Worm (Caenorhabditis elegans): ENCODE results near the gene dhs-28.
A peak's percentile ranks its signal among the peaks of the same experiment; 100 is the strongest.

dhs-28 gene

DNA sequence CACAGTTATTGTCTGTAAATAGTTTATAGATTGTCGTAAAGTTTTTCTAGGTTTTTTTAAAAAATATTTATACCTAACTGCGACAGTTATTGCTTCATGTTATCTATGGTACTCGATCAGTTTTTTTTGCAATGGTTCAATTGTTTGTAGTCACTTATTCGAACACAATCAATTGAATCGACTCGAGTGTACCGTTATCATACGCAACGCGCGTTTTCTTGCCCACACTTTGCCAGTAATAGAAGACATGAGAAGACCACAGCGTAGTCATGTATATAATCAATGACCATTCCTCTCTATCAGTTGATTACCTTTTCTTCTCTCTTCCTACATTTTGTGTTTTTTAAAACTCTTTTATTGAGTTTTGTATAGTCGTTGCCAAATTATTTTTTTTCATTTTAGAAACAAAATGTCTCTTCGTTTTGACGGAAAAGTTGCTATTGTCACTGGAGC lies at the start of gene dhs-28:
Gene dhs-28 (plus strand): TSS at position 403 of the 453 bp plus-strand sequence.
- TF ChIP-seq cog-1 (tag; optimal IDR thresholded peaks at IDR 0.05) (no peak), med-1 (GFP tag; optimal IDR thresholded peaks at IDR 0.05; ENCODE audit: insufficient read depth) (no peak), flt-1 (GFP tag; IDR thresholded peaks at IDR 0.05) (no peak), ztf-23 (GFP tag; IDR thresholded peaks at IDR 0.05) (no peak), ztf-29 (GFP tag; IDR thresholded peaks at IDR 0.05) (no peak), klf-2 (GFP tag; conservative IDR thresholded peaks at IDR 0.05) (no peak), T22C8.4 (GFP tag; IDR thresholded peaks at IDR 0.05) (no peak), ref-1 (GFP tag; conservative IDR thresholded peaks at IDR 0.05) (no peak), tab-1 (GFP tag; IDR thresholded peaks at IDR 0.05) (no peak)

DNA sequence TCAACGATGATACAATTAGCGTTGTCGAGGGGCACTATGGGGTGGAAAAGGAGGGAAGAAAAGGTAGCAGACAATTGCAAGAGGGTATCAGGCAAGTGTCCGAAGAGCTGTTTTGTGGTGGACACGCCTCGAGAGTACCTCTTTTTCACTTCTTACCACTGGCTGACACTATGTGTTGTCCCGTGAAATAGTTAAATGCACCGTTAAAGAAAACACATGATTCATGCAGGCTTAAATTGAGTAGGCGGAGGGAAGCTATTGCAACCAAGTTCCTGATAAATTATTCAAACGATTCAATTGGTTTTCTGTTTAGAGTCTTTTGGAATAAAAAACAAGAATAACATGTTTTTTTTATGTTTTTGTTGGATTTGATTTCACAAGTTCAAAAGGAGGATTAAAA lies 40.2 kb upstream of the dhs-28 start, which contains the start of gene irk-1:
Gene irk-1 (minus strand): TSS at position 101 of the 400 bp plus-strand sequence.
- TF ChIP-seq ztf-23 (GFP tag; IDR thresholded peaks at IDR 0.05): 0 out of 2 replicates have a peak, but pooled peaks have one; percentile 16
- no peak for TF ChIP-seq ztf-29 (GFP tag; IDR thresholded peaks at IDR 0.05)

ce11 chrX:6782857-6783256 lies 35.4 kb upstream of the dhs-28 start, which contains the start of gene idpp-6:
TSS of gene idpp-6 (plus strand) at chrX:6783157.
- TF ChIP-seq ref-1 (GFP tag; conservative IDR thresholded peaks at IDR 0.05): no peak
- no peak for TF ChIP-seq tab-1 (GFP tag; IDR thresholded peaks at IDR 0.05)
- TF ChIP-seq flt-1 (GFP tag; IDR thresholded peaks at IDR 0.05): no peak
- TF ChIP-seq med-1 (GFP tag; optimal IDR thresholded peaks at IDR 0.05; ENCODE audit: insufficient read depth): no peak
- no peak for TF ChIP-seq T22C8.4 (GFP tag; IDR thresholded peaks at IDR 0.05)
- no peak for TF ChIP-seq ztf-29 (GFP tag; IDR thresholded peaks at IDR 0.05)
- TF ChIP-seq cog-1 (tag; optimal IDR thresholded peaks at IDR 0.05): no peak
- TF ChIP-seq klf-2 (GFP tag; conservative IDR thresholded peaks at IDR 0.05): no peak
- TF ChIP-seq ztf-23 (GFP tag; IDR thresholded peaks at IDR 0.05): no peak

ce11 chrX:6784181-6784580 lies 34.1 kb upstream of the dhs-28 start, which contains the start of gene bgal-2:
TSS of gene bgal-2 (plus strand) at chrX:6784411.
- TF ChIP-seq klf-2 (GFP tag; conservative IDR thresholded peaks at IDR 0.05): no peak
- no peak for TF ChIP-seq ztf-29 (GFP tag; IDR thresholded peaks at IDR 0.05)
- no peak for TF ChIP-seq cog-1 (tag; optimal IDR thresholded peaks at IDR 0.05)
- no peak for TF ChIP-seq ref-1 (GFP tag; conservative IDR thresholded peaks at IDR 0.05)
- no peak for TF ChIP-seq T22C8.4 (GFP tag; IDR thresholded peaks at IDR 0.05)
- no peak for TF ChIP-seq flt-1 (GFP tag; IDR thresholded peaks at IDR 0.05)
- no peak for TF ChIP-seq ztf-23 (GFP tag; IDR thresholded peaks at IDR 0.05)
- TF ChIP-seq med-1 (GFP tag; optimal IDR thresholded peaks at IDR 0.05; ENCODE audit: insufficient read depth): no peak
- TF ChIP-seq tab-1 (GFP tag; IDR thresholded peaks at IDR 0.05): no peak

- TF ChIP-seq ztf-29 (GFP tag; IDR thresholded peaks at IDR 0.05) (no peak), klf-2 (GFP tag; conservative IDR thresholded peaks at IDR 0.05) (no peak), flt-1 (GFP tag; IDR thresholded peaks at IDR 0.05) (no peak), ztf-23 (GFP tag; IDR thresholded peaks at IDR 0.05) (no peak), cog-1 (tag; optimal IDR thresholded peaks at IDR 0.05) (no peak), T22C8.4 (GFP tag; IDR thresholded peaks at IDR 0.05) (no peak)
Measured at ce11 chrX:6788965-6789573, 29.2 kb upstream of the dhs-28 start, which contains the start of gene sgca-1. TSS of gene sgca-1 (minus strand) at chrX:6789548.

ce11 chrX:6790457-6790856 lies 27.8 kb upstream of the dhs-28 start:
- TF ChIP-seq ztf-29 (GFP tag; IDR thresholded peaks at IDR 0.05): no peak

ce11 chrX:6790986-6791385 lies 27.3 kb upstream of the dhs-28 start, which contains the start of gene asp-3:
TSS of gene asp-3 (plus strand) at chrX:6791064.
- TF ChIP-seq klf-2 (GFP tag; conservative IDR thresholded peaks at IDR 0.05): no peak

DNA sequence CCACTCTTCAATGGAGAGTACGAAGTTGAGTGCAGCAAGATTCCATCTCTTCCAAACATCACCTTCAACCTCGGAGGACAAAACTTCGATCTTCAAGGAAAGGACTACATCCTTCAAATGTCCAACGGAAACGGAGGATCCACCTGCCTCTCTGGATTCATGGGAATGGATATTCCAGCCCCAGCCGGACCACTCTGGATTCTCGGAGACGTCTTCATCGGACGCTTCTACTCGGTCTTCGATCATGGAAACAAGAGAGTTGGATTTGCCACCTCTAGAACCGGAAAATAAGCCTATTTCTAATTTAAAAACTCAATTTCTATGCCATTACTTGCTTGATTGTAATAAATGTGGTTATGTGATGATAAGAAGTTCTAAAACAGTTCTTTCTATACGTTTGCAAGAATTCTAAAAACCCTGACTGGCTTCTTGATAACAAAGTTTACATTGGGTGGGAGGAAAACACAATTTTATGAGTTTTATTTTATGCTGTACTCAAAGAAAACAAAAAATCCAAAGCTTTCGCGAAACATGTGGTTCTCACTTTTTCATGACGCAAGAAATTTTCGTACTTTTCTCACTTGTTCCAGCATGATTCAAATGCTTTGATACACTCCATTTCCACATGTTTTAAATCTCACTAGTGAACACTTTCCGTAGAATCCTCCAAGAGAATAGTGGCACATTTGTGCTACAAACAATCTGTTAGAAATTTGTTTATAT lies 25.8 kb upstream of the dhs-28 start:
- no peak for TF ChIP-seq tab-1 (GFP tag; IDR thresholded peaks at IDR 0.05)
- TF ChIP-seq klf-2 (GFP tag; conservative IDR thresholded peaks at IDR 0.05): no peak
- no peak for TF ChIP-seq flt-1 (GFP tag; IDR thresholded peaks at IDR 0.05)
- TF ChIP-seq T22C8.4 (GFP tag; IDR thresholded peaks at IDR 0.05): no peak
- no peak for TF ChIP-seq ref-1 (GFP tag; conservative IDR thresholded peaks at IDR 0.05)
- no peak for TF ChIP-seq ztf-29 (GFP tag; IDR thresholded peaks at IDR 0.05)
- TF ChIP-seq cog-1 (tag; optimal IDR thresholded peaks at IDR 0.05): no peak
- TF ChIP-seq ztf-23 (GFP tag; IDR thresholded peaks at IDR 0.05): no peak
- no peak for TF ChIP-seq med-1 (GFP tag; optimal IDR thresholded peaks at IDR 0.05; ENCODE audit: insufficient read depth)

DNA sequence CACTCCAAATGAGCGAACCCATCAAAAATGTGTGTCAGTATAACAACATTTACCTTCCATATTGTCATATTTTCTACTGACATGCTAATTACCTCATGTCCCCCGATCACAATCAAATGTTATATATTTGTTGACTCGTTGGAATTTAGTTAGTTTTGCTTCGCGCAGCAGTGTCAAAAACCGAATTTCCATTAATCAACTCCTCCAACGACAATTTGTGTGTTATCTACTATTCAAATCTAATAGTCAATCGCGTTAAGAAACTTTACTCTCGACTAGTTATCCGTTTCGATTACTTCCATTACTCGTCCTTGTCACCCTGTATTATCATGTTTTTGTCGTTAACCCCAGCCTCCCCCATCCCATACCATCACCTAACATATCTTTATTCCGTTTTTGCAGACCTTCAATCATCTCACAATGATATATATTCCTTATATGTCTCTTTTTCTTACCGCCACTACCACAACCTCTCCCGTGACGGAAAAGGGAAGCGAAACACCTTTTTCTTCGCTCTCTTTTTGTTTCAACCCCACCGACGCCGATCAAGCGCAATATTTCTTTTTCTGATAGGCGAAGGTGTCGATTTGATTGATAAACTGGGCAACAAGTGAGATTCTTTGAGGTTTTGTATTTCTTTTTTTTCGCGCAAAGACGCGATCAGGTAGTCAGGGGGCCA lies 22.3 kb upstream of the dhs-28 start:
- TF ChIP-seq flt-1 (GFP tag; IDR thresholded peaks at IDR 0.05): no peak
- no peak for TF ChIP-seq T22C8.4 (GFP tag; IDR thresholded peaks at IDR 0.05)
- TF ChIP-seq klf-2 (GFP tag; conservative IDR thresholded peaks at IDR 0.05): no peak
- TF ChIP-seq med-1 (GFP tag; optimal IDR thresholded peaks at IDR 0.05; ENCODE audit: insufficient read depth): no peak

DNA sequence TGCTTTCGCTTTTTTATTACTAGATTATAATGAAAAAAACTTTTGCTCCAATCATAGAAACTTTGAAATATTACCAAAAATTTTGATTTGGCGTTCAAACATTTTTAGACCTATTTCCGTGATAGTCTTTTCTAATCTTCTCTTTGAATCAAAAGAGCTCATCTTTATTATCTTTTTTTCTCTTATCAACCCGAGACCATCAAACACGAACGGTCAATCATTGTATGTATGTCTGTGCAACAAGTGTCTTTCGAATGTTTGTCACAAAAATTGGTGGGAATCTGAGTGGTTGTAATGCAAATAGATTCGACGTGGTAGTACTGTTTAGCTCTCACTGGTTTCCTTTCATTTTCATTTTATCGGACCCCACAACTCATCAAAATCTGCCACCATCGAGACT lies 18.5 kb upstream of the dhs-28 start, which contains the start of gene M03A8.3:
Gene M03A8.3 (plus strand): TSS at position 278 of the 400 bp plus-strand sequence.
- TF ChIP-seq med-1 (GFP tag; optimal IDR thresholded peaks at IDR 0.05; ENCODE audit: insufficient read depth) (no peak), cog-1 (tag; optimal IDR thresholded peaks at IDR 0.05) (no peak), tab-1 (GFP tag; IDR thresholded peaks at IDR 0.05) (no peak), ref-1 (GFP tag; conservative IDR thresholded peaks at IDR 0.05) (no peak), ztf-23 (GFP tag; IDR thresholded peaks at IDR 0.05) (no peak), ztf-29 (GFP tag; IDR thresholded peaks at IDR 0.05) (no peak), T22C8.4 (GFP tag; IDR thresholded peaks at IDR 0.05) (no peak), klf-2 (GFP tag; conservative IDR thresholded peaks at IDR 0.05) (no peak), flt-1 (GFP tag; IDR thresholded peaks at IDR 0.05) (no peak)
